Worm (Caenorhabditis elegans) whole organism, late embryonic: Measurements from ENCODE around the gene F41G3.19.

ENCODE experiments used
- C08G9.2 ChIP-seq: sonication (generic microtip); optimal IDR thresholded peaks from 2 replicates; lab custom pipeline; 2016; ENCODE audit warnings: mild to moderate bottlenecking, missing genetic modification characterization, moderate library complexity, missing compliant biosample characterization
- C38D4.7 ChIP-seq: fragments of 200-800 bp; sonication (Bioruptor generic); optimal IDR thresholded peaks from 2 replicates; lab custom pipeline; 2018; ENCODE audit warnings: mild to moderate bottlenecking, missing genetic modification characterization, moderate library complexity, missing compliant biosample characterization
- F13H6.1 ChIP-seq: sonication (generic microtip); optimal IDR thresholded peaks from 2 replicates; lab custom pipeline; 2016; ENCODE audit warnings: missing genetic modification characterization, missing compliant biosample characterization
- K02D7.2 ChIP-seq: sonication (generic microtip); optimal IDR thresholded peaks from 2 replicates; lab custom pipeline; 2017; ENCODE audit warnings: mild to moderate bottlenecking, missing genetic modification characterization, missing compliant biosample characterization
- Y22D7AL.16 ChIP-seq: sonication (generic microtip); optimal IDR thresholded peaks from 2 replicates; lab custom pipeline; 2016; ENCODE audit warnings: missing genetic modification characterization, missing compliant biosample characterization
- ahr-1 ChIP-seq: sonication (generic microtip); optimal IDR thresholded peaks from 2 replicates; lab custom pipeline; 2016; ENCODE audit warnings: missing genetic modification characterization, missing compliant biosample characterization
- ama-1 ChIP-seq: fragments of 150-350 bp; optimal IDR thresholded peaks from 2 replicates; lab custom pipeline; 2014
- ceh-14 ChIP-seq: sonication (generic microtip); optimal IDR thresholded peaks from 2 replicates; lab custom pipeline; 2016; ENCODE audit warnings: missing genotype, missing genetic modification characterization, missing compliant biosample characterization
- ceh-18 ChIP-seq: sonication (generic microtip); optimal IDR thresholded peaks from 2 replicates; lab custom pipeline; 2016; ENCODE audit warnings: missing genetic modification characterization, missing compliant biosample characterization
- ceh-19 ChIP-seq: fragments of 200-800 bp; sonication (Bioruptor generic); optimal IDR thresholded peaks from 2 replicates; lab custom pipeline; 2018; ENCODE audit warnings: mild to moderate bottlenecking, missing genetic modification characterization, missing compliant biosample characterization
- ceh-2 ChIP-seq: sonication (generic microtip); optimal IDR thresholded peaks from 2 replicates; lab custom pipeline; 2016; ENCODE audit warnings: missing genotype, missing genetic modification characterization, missing compliant biosample characterization
- ceh-22 ChIP-seq: sonication (generic microtip); optimal IDR thresholded peaks from 2 replicates; lab custom pipeline; 2017; ENCODE audit warnings: missing biosample characterization, missing genetic modification characterization
- ceh-24 ChIP-seq: sonication (generic microtip); optimal IDR thresholded peaks from 2 replicates; lab custom pipeline; 2016; ENCODE audit warnings: mild to moderate bottlenecking, missing genetic modification characterization, missing compliant biosample characterization
- ceh-30 ChIP-seq: fragments of 150-350 bp; optimal IDR thresholded peaks from 2 replicates; lab custom pipeline; 2014; ENCODE audit warnings: missing biosample characterization, missing genetic modification characterization
- ceh-31 ChIP-seq: sonication (generic microtip); optimal IDR thresholded peaks from 2 replicates; lab custom pipeline; 2016; ENCODE audit warnings: missing genetic modification characterization, missing compliant biosample characterization
- ceh-34 ChIP-seq: sonication (generic microtip); optimal IDR thresholded peaks from 2 replicates; lab custom pipeline; 2016; ENCODE audit warnings: mild to moderate bottlenecking, missing genetic modification characterization, missing compliant biosample characterization
- ceh-45 ChIP-seq: fragments of 200-800 bp; sonication (Bioruptor generic); IDR thresholded peaks from 2 replicates; pipeline ENCODE4 v1.3.6; 2022; ENCODE audit warnings: missing genetic modification reagents, missing genetic modification characterization, missing compliant biosample characterization
- ceh-48 ChIP-seq: sonication (generic microtip); optimal IDR thresholded peaks from 2 replicates; lab custom pipeline; 2016; ENCODE audit warnings: missing genetic modification characterization, inconsistent platforms, missing compliant biosample characterization
- ceh-9 ChIP-seq: sonication (generic microtip); optimal IDR thresholded peaks from 2 replicates; lab custom pipeline; 2016; ENCODE audit warnings: mild to moderate bottlenecking, missing genetic modification characterization, inconsistent platforms, missing compliant biosample characterization
- che-1 ChIP-seq: sonication (generic microtip); optimal IDR thresholded peaks from 2 replicates; lab custom pipeline; 2016; ENCODE audit warnings: mild to moderate bottlenecking, missing genetic modification characterization, missing compliant biosample characterization
- elt-2 ChIP-seq: sonication (generic microtip); optimal IDR thresholded peaks from 2 replicates; lab custom pipeline; 2016; ENCODE audit warnings: missing genetic modification reagents, missing genetic modification characterization, missing compliant biosample characterization
- elt-4 ChIP-seq: sonication (generic microtip); optimal IDR thresholded peaks from 2 replicates; lab custom pipeline; 2016; ENCODE audit warnings: missing genetic modification characterization, missing compliant biosample characterization
- ets-4 ChIP-seq: sonication (generic microtip); optimal IDR thresholded peaks from 2 replicates; lab custom pipeline; 2016; ENCODE audit warnings: missing genetic modification characterization, missing compliant biosample characterization
- eyg-1 ChIP-seq: sonication (generic microtip); optimal IDR thresholded peaks from 2 replicates; lab custom pipeline; 2016; ENCODE audit warnings: missing genotype, missing genetic modification characterization, missing compliant biosample characterization
- fax-1 ChIP-seq: sonication (generic microtip); optimal IDR thresholded peaks from 2 replicates; lab custom pipeline; 2016; ENCODE audit warnings: missing genotype, missing genetic modification characterization, missing compliant biosample characterization
- fkh-10 ChIP-seq: fragments of 150-350 bp; optimal IDR thresholded peaks from 2 replicates; lab custom pipeline; 2014; ENCODE audit warnings: missing biosample characterization, missing genetic modification reagents, missing genetic modification characterization
- fkh-6 ChIP-seq: sonication (generic microtip); optimal IDR thresholded peaks from 2 replicates; lab custom pipeline; 2016; ENCODE audit warnings: missing genetic modification characterization, missing compliant biosample characterization
- hlh-15 ChIP-seq: sonication (generic microtip); optimal IDR thresholded peaks from 2 replicates; lab custom pipeline; 2016; ENCODE audit warnings: missing genetic modification characterization, missing compliant biosample characterization
- hlh-30 ChIP-seq: sonication (generic microtip); optimal IDR thresholded peaks from 2 replicates; lab custom pipeline; 2017; ENCODE audit warnings: antibody characterized with exemption, missing genetic modification characterization, missing compliant biosample characterization; ENCODE audit not compliant: insufficient read depth
- hlh-8 ChIP-seq: sonication (generic microtip); optimal IDR thresholded peaks from 2 replicates; lab custom pipeline; 2016; ENCODE audit warnings: missing genotype, missing genetic modification characterization, missing compliant biosample characterization
- lim-6 ChIP-seq: sonication (generic microtip); optimal IDR thresholded peaks from 2 replicates; lab custom pipeline; 2016; ENCODE audit warnings: missing genetic modification characterization, missing compliant biosample characterization
- lin-11 ChIP-seq: fragments of 200-800 bp; sonication (Bioruptor generic); optimal IDR thresholded peaks from 2 replicates; lab custom pipeline; 2018; ENCODE audit warnings: mild to moderate bottlenecking, missing genetic modification characterization, missing compliant biosample characterization
- madf-2 ChIP-seq: sonication (generic microtip); optimal IDR thresholded peaks from 2 replicates; lab custom pipeline; 2017; ENCODE audit warnings: missing genetic modification characterization, missing compliant biosample characterization
- mec-3 ChIP-seq: sonication (generic microtip); optimal IDR thresholded peaks from 2 replicates; lab custom pipeline; 2016; ENCODE audit warnings: borderline replicate concordance, missing genetic modification characterization, missing compliant biosample characterization
- nfya-1 ChIP-seq: sonication (generic microtip); optimal IDR thresholded peaks from 2 replicates; lab custom pipeline; 2017; ENCODE audit warnings: missing genetic modification characterization, mild to moderate bottlenecking, missing compliant biosample characterization, antibody characterized with exemption, moderate library complexity
- nhr-11 ChIP-seq: fragments of 150-350 bp; optimal IDR thresholded peaks from 2 replicates; lab custom pipeline; 2014; ENCODE audit warnings: missing biosample characterization, missing genetic modification characterization
- nhr-232 ChIP-seq: sonication (generic microtip); optimal IDR thresholded peaks from 2 replicates; lab custom pipeline; 2016; ENCODE audit warnings: missing genetic modification characterization, missing compliant biosample characterization
- pag-3 ChIP-seq: sonication (generic microtip); optimal IDR thresholded peaks from 2 replicates; lab custom pipeline; 2016; ENCODE audit warnings: missing compliant biosample characterization, missing genetic modification characterization, borderline replicate concordance
- pat-9 ChIP-seq: fragments of 200-800 bp; sonication (Bioruptor generic); optimal IDR thresholded peaks from 2 replicates; lab custom pipeline; 2018; ENCODE audit warnings: mild to moderate bottlenecking, missing genetic modification characterization, moderate library complexity, missing compliant biosample characterization
- pax-1 ChIP-seq: fragments of 150-350 bp; optimal IDR thresholded peaks from 2 replicates; lab custom pipeline; 2014; ENCODE audit warnings: missing biosample characterization, missing genetic modification characterization
- pqm-1 ChIP-seq: sonication (generic microtip); optimal IDR thresholded peaks from 2 replicates; lab custom pipeline; 2016; ENCODE audit warnings: missing genetic modification characterization, missing compliant biosample characterization
- pros-1 ChIP-seq: fragments of 150-350 bp; optimal IDR thresholded peaks from 2 replicates; lab custom pipeline; 2014; ENCODE audit warnings: missing biosample characterization, missing genetic modification reagents, missing genetic modification characterization
- ref-2 ChIP-seq: sonication (generic microtip); optimal IDR thresholded peaks from 2 replicates; lab custom pipeline; 2016; ENCODE audit warnings: missing genetic modification characterization, missing compliant biosample characterization
- rnt-1 ChIP-seq: sonication (generic microtip); optimal IDR thresholded peaks from 2 replicates; lab custom pipeline; 2016; ENCODE audit warnings: missing genetic modification characterization, missing compliant biosample characterization
- sdc-2 ChIP-seq: sonication (generic microtip); optimal IDR thresholded peaks from 2 replicates; lab custom pipeline; 2016; ENCODE audit warnings: missing genotype, missing genetic modification characterization, missing compliant biosample characterization
- syd-9 ChIP-seq: sonication (generic microtip); optimal IDR thresholded peaks from 2 replicates; lab custom pipeline; 2016; ENCODE audit warnings: mild to moderate bottlenecking, missing genetic modification characterization, moderate library complexity, missing compliant biosample characterization
- tbx-2 ChIP-seq: sonication (generic microtip); optimal IDR thresholded peaks from 2 replicates; lab custom pipeline; 2016; ENCODE audit warnings: missing genetic modification characterization, missing compliant biosample characterization
- tbx-7 ChIP-seq: sonication (generic microtip); optimal IDR thresholded peaks from 2 replicates; lab custom pipeline; 2016; ENCODE audit warnings: missing genotype, missing genetic modification characterization, missing compliant biosample characterization
- ttx-3 ChIP-seq: sonication (generic microtip); optimal IDR thresholded peaks from 2 replicates; lab custom pipeline; 2016; ENCODE audit warnings: missing genetic modification reagents, missing genetic modification characterization, missing compliant biosample characterization
- unc-3 ChIP-seq, 2 experiments: fragments of 200-800 bp in 1 of 2; sonication (Bioruptor generic) in 1 of 2; sonication (generic microtip) in 1 of 2; conservative IDR thresholded peaks in 1 of 2; optimal IDR thresholded peaks in 1 of 2; 2 replicates each; pipeline versions ENCODE4 v1.3.6 to Lab custom; 2016 to 2022; ENCODE audit warnings: missing compliant biosample characterization in 2 of 2, missing genetic modification characterization in 2 of 2, missing genetic modification reagents in 1 of 2
- unc-42 ChIP-seq: sonication (generic microtip); optimal IDR thresholded peaks from 2 replicates; lab custom pipeline; 2016; ENCODE audit warnings: missing genotype, missing genetic modification characterization, missing compliant biosample characterization
- unc-86 ChIP-seq: sonication (generic microtip); optimal IDR thresholded peaks from 2 replicates; lab custom pipeline; 2016; ENCODE audit warnings: missing genetic modification characterization, missing compliant biosample characterization
- zip-5 ChIP-seq: sonication (generic microtip); optimal IDR thresholded peaks from 2 replicates; lab custom pipeline; 2016; ENCODE audit warnings: missing genetic modification characterization, missing compliant biosample characterization
- ztf-16 ChIP-seq: sonication (generic microtip); optimal IDR thresholded peaks from 2 replicates; lab custom pipeline; 2017; ENCODE audit warnings: missing genetic modification characterization, missing compliant biosample characterization

Gene F41G3.19

DNA sequence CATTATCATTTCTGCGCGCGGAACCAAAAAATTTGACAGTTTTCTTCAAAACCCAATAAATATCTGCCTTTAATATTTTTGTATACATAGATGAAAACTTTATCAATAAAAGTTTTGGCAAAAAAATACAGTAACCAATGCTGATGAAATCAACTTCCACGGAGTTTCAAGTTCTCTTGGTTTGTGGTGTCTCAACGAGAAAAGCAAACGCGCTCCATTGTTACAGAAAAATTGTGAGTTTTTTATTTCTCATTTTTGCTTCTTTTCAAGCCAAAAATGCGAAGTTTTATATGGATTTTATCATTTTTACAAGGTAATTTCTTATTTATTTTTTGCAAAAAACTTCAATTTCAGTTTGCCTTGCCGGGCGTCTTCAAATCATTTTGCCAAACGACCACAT is 17.3 kb downstream of the F41G3.19 start, which contains the start of gene T14B4.3:
T14B4.3 (plus strand) TSS at position 264 of the 400 bp plus-strand sequence.
- TF ChIP-seq ets-4 (tag; lab: Kevin White, UChicago) (peak; percentile 76), mec-3 (tag; lab: Kevin White, UChicago) (no peak), C08G9.2 (tag; lab: Kevin White, UChicago) (peak; percentile 80), ahr-1 (peak; percentile 50), elt-2 (tag; lab: Kevin White, UChicago) (peak; percentile 71), elt-4 (tag; lab: Kevin White, UChicago) (no peak), eyg-1 (tag; lab: Kevin White, UChicago) (no peak), nfya-1 (no peak), madf-2 (tag; lab: Kevin White, UChicago) (no peak), F13H6.1 (tag; lab: Kevin White, UChicago) (peak; percentile 67), pqm-1 (peak; percentile 8), fkh-10 (no peak), ceh-14 (tag; lab: Kevin White, UChicago) (peak; percentile 69), ceh-19 (GFP tag; lab: Kevin White, UChicago) (no peak), che-1 (tag; lab: Kevin White, UChicago) (no peak), ceh-18 (tag; lab: Kevin White, UChicago) (peak; percentile 44), ceh-2 (tag; lab: Kevin White, UChicago) (peak; percentile 78), zip-5 (tag; lab: Kevin White, UChicago) (peak; percentile 73), C38D4.7 (no peak), pat-9 (tag; lab: Kevin White, UChicago) (no peak), ceh-9 (tag; lab: Kevin White, UChicago) (no peak), lim-6 (tag; lab: Kevin White, UChicago) (peak; percentile 48), ref-2 (tag; lab: Kevin White, UChicago) (peak; percentile 76), lin-11 (tag; lab: Kevin White, UChicago) (no peak), pax-1 (tag; lab: Kevin White, UChicago) (peak; percentile 6), ceh-48 (no peak), unc-3 (GFP tag; conservative IDR thresholded peaks at IDR 0.05; lab: Robert Waterston, UW) (no peak), unc-3 (tag; optimal IDR thresholded peaks at IDR 0.05; lab: Kevin White, UChicago) (no peak), sdc-2 (no peak), K02D7.2 (tag; lab: Kevin White, UChicago) (no peak), hlh-15 (no peak), Y22D7AL.16 (tag; lab: Kevin White, UChicago) (no peak), ceh-34 (peak; percentile 58), ama-1 (lab: Kevin White, UChicago) (no peak), nhr-232 (tag; lab: Kevin White, UChicago) (no peak), syd-9 (tag; lab: Kevin White, UChicago) (peak; percentile 43), pros-1 (tag; lab: Kevin White, UChicago) (no peak), tbx-7 (tag; lab: Kevin White, UChicago) (peak; percentile 74), fax-1 (peak; percentile 84), pag-3 (tag; lab: Kevin White, UChicago) (no peak), hlh-8 (peak; percentile 75), unc-42 (tag; lab: Kevin White, UChicago) (peak; percentile 44), ceh-45 (GFP tag; lab: Robert Waterston, UW) (no peak), rnt-1 (tag; lab: Kevin White, UChicago) (peak; percentile 49), ceh-31 (tag; lab: Kevin White, UChicago) (peak; percentile 95), ceh-30 (tag; lab: Kevin White, UChicago) (no peak), ztf-16 (tag; lab: Kevin White, UChicago) (peak; percentile 39), ceh-24 (tag; lab: Kevin White, UChicago) (no peak), nhr-11 (tag; lab: Kevin White, UChicago) (no peak), unc-86 (tag; lab: Kevin White, UChicago) (peak; percentile 15), hlh-30 (no peak), ttx-3 (tag; lab: Kevin White, UChicago) (no peak), fkh-6 (peak; percentile 61), tbx-2 (tag; lab: Kevin White, UChicago) (peak; percentile 91), ceh-22 (tag; lab: Kevin White, UChicago) (no peak)
